Fruit fly (Drosophila melanogaster) whole organism, embryonic: ENCODE data around the gene Nazo.
A peak's percentile ranks its signal among the peaks of the same experiment; 100 is the strongest.

Experiments
- Adf1 ChIP-seq: fragments of 200-800 bp; sonication (Bioruptor generic); IDR thresholded peaks from 2 replicates; pipeline ENCODE4 v1.3.6; 2022; ENCODE audit warnings: missing biosample characterization, missing genetic modification characterization
- Bteb2 ChIP-seq: fragments of 200-800 bp; sonication (Bioruptor generic); optimal IDR thresholded peaks from 2 replicates; lab custom pipeline; 2016; ENCODE audit warnings: missing biosample characterization, missing genetic modification characterization
- CG10543 ChIP-seq: fragments of 200-800 bp; sonication (Bioruptor generic); optimal IDR thresholded peaks from 3 replicates; lab custom pipeline; 2017; ENCODE audit warnings: missing biosample characterization, mild to moderate bottlenecking, missing genetic modification characterization, moderate library complexity
- CG10565 ChIP-seq: fragments of 200-800 bp; sonication (Bioruptor generic); optimal IDR thresholded peaks from 3 replicates; lab custom pipeline; 2016; ENCODE audit warnings: missing biosample characterization, mild to moderate bottlenecking, missing genetic modification characterization
- CG12659 ChIP-seq: fragments of 200-800 bp; sonication (Bioruptor generic); optimal IDR thresholded peaks from 3 replicates; lab custom pipeline; 2017; ENCODE audit warnings: mild to moderate bottlenecking, missing biosample characterization, missing genetic modification reagents, missing genetic modification characterization
- CG12769 ChIP-seq: fragments of 200-800 bp; sonication (Bioruptor generic); optimal IDR thresholded peaks from 2 replicates; lab custom pipeline; 2019; ENCODE audit warnings: missing biosample characterization, mild to moderate bottlenecking, missing genetic modification characterization, moderate library complexity
- CG13775 ChIP-seq: fragments of 200-800 bp; sonication (Bioruptor generic); optimal IDR thresholded peaks from 3 replicates; lab custom pipeline; 2017; ENCODE audit warnings: missing biosample characterization, mild to moderate bottlenecking, missing genetic modification characterization
- CG14014 ChIP-seq: fragments of 200-800 bp; sonication (Bioruptor generic); IDR thresholded peaks from 2 replicates; pipeline ENCODE4 v1.3.6; 2022; ENCODE audit warnings: missing biosample characterization, missing genetic modification characterization
- CG14965 ChIP-seq: fragments of 200-800 bp; sonication (Bioruptor generic); optimal IDR thresholded peaks from 2 replicates; lab custom pipeline; 2016; ENCODE audit warnings: missing biosample characterization, missing genetic modification characterization, borderline replicate concordance
- CG17359 ChIP-seq: fragments of 200-800 bp; sonication (Bioruptor generic); optimal IDR thresholded peaks from 3 replicates; lab custom pipeline; 2018; ENCODE audit warnings: missing biosample characterization, mild to moderate bottlenecking, missing genetic modification characterization, moderate library complexity
- CG17829 ChIP-seq: fragments of 200-800 bp; optimal IDR thresholded peaks from 2 replicates; lab custom pipeline; 2019; ENCODE audit warnings: missing biosample characterization, mild to moderate bottlenecking, missing genetic modification characterization, moderate library complexity
- CG2129 ChIP-seq: fragments of 200-800 bp; sonication (Bioruptor generic); IDR thresholded peaks from 2 replicates; pipeline ENCODE4 v1.3.6; 2022; ENCODE audit warnings: missing biosample characterization, missing genetic modification characterization; ENCODE audit not compliant: partially characterized antibody
- CG33213 ChIP-seq: fragments of 200-800 bp; sonication (Bioruptor generic); optimal IDR thresholded peaks from 3 replicates; lab custom pipeline; 2016; ENCODE audit warnings: missing biosample characterization, missing genetic modification characterization
- CG7357 ChIP-seq: fragments of 200-800 bp; sonication (Bioruptor generic); IDR thresholded peaks from 3 replicates; pipeline ENCODE4 v1.3.6; 2022; ENCODE audit warnings: missing biosample characterization, missing genetic modification characterization
- CG7372 ChIP-seq: fragments of 200-800 bp; sonication (Bioruptor generic); IDR thresholded peaks from 2 replicates; pipeline ENCODE4 v1.3.6; 2022; ENCODE audit warnings: missing biosample characterization, missing genetic modification characterization
- CG8281 ChIP-seq: fragments of 200-800 bp; sonication (Bioruptor generic); optimal IDR thresholded peaks from 2 replicates; lab custom pipeline; 2018; ENCODE audit warnings: missing biosample characterization, mild to moderate bottlenecking, missing genetic modification characterization, moderate library complexity
- CG8478 ChIP-seq: fragments of >200 bp; optimal IDR thresholded peaks from 2 replicates; lab custom pipeline; 2018
- CG8924 ChIP-seq: fragments of 200-800 bp; optimal IDR thresholded peaks from 3 replicates; lab custom pipeline; 2019; ENCODE audit warnings: missing biosample characterization, mild to moderate bottlenecking, missing genetic modification characterization, moderate library complexity
- CG8944 ChIP-seq: fragments of 200-800 bp; sonication (Bioruptor generic); optimal IDR thresholded peaks from 3 replicates; lab custom pipeline; 2016; ENCODE audit warnings: missing biosample characterization, missing genetic modification characterization
- CHES-1-like ChIP-seq: fragments of 200-800 bp; sonication (Bioruptor generic); optimal IDR thresholded peaks from 2 replicates; lab custom pipeline; 2016; ENCODE audit warnings: missing biosample characterization, missing genetic modification characterization
- Chrac-16 ChIP-seq: fragments of 200-800 bp; sonication (Bioruptor generic); optimal IDR thresholded peaks from 3 replicates; lab custom pipeline; 2016; ENCODE audit warnings: missing biosample characterization, missing genetic modification characterization
- CkIIα-i1 ChIP-seq: fragments of 200-800 bp; sonication (Bioruptor generic); IDR thresholded peaks from 2 replicates; pipeline ENCODE4 v1.3.6; 2022; ENCODE audit warnings: missing biosample characterization, missing genetic modification characterization
- CrebB ChIP-seq: fragments of 200-800 bp; sonication (Bioruptor generic); optimal IDR thresholded peaks from 3 replicates; lab custom pipeline; 2018; ENCODE audit warnings: missing biosample characterization, mild to moderate bottlenecking, missing genetic modification characterization
- Dip3 ChIP-seq: fragments of 200-800 bp; sonication (Bioruptor generic); optimal IDR thresholded peaks from 3 replicates; lab custom pipeline; 2016; ENCODE audit warnings: missing biosample characterization, missing genetic modification characterization
- Dll ChIP-seq: fragments of 200-800 bp; sonication (Bioruptor generic); IDR thresholded peaks from 4 replicates; pipeline ENCODE4 v1.3.6; 2022; ENCODE audit warnings: missing biosample characterization, missing genetic modification characterization; ENCODE audit not compliant: partially characterized antibody
- Eip74EF ChIP-seq, 2 experiments: fragments of 200-800 bp in 1 of 2; fragments of >200 bp in 1 of 2; sonication (Bioruptor generic) in 1 of 2; optimal IDR thresholded peaks; 2 replicates each; lab custom pipeline; 2017 to 2019; ENCODE audit warnings: missing biosample characterization in 2 of 2, missing genetic modification characterization in 2 of 2, mild to moderate bottlenecking in 1 of 2, moderate library complexity in 1 of 2
- Ets65A ChIP-seq: fragments of 200-800 bp; sonication (Bioruptor generic); peaks from one replicate; lab custom pipeline; 2016; ENCODE audit warnings: missing biosample characterization, missing genetic modification characterization
- Gug ChIP-seq: fragments of 200-800 bp; sonication (Bioruptor generic); IDR thresholded peaks from 4 replicates; pipeline ENCODE4 v1.3.6; 2022; ENCODE audit warnings: missing biosample characterization, missing genetic modification characterization
- HLHmδ ChIP-seq: fragments of 200-800 bp; sonication (Bioruptor generic); optimal IDR thresholded peaks from 2 replicates; lab custom pipeline; 2018; ENCODE audit warnings: missing biosample characterization, mild to moderate bottlenecking, missing genetic modification characterization, moderate library complexity
- Hr51 ChIP-seq, 2 experiments: fragments of 200-800 bp; sonication (Bioruptor generic); optimal IDR thresholded peaks; 2 replicates in 1 of 2; 3 replicates in 1 of 2; lab custom pipeline; 2016 to 2018; ENCODE audit warnings: missing biosample characterization in 2 of 2, missing genetic modification characterization in 2 of 2, mild to moderate bottlenecking in 1 of 2, moderate library complexity in 1 of 2
- Lim3 ChIP-seq: fragments of 200-800 bp; sonication (Bioruptor generic); IDR thresholded peaks from 2 replicates; pipeline ENCODE4 v1.3.6; 2022; ENCODE audit warnings: missing biosample characterization, missing genetic modification characterization
- Meics ChIP-seq: fragments of 200-800 bp; sonication (Bioruptor generic); optimal IDR thresholded peaks from 2 replicates; lab custom pipeline; 2017; ENCODE audit warnings: missing biosample characterization, mild to moderate bottlenecking, missing genetic modification characterization
- Nf-YA ChIP-seq: fragments of 200-800 bp; sonication (Bioruptor generic); IDR thresholded peaks from 2 replicates; pipeline ENCODE4 v1.3.6; 2022; ENCODE audit warnings: missing biosample characterization, missing genetic modification characterization
- Oaz ChIP-seq: fragments of 200-800 bp; sonication (Bioruptor generic); IDR thresholded peaks from 2 replicates; pipeline ENCODE4 v1.3.6; 2022; ENCODE audit warnings: missing biosample characterization, missing genetic modification characterization
- Trl ChIP-seq, 3 experiments: fragments of >200 bp in 2 of 3; fragments of 200-800 bp in 1 of 3; sonication (Bioruptor generic) in 1 of 3; optimal IDR thresholded peaks; 2 replicates in 1 of 3; 3 replicates in 2 of 3; lab custom pipeline; 2016 to 2017; ENCODE audit warnings: missing biosample characterization in 1 of 3, missing genetic modification characterization in 1 of 3
- bsh ChIP-seq, 2 experiments: fragments of 200-800 bp; sonication (Bioruptor generic); optimal IDR thresholded peaks; 2 replicates each; lab custom pipeline; 2017 to 2018; ENCODE audit warnings: mild to moderate bottlenecking in 2 of 2, missing biosample characterization in 2 of 2, missing genetic modification characterization in 2 of 2, moderate library complexity in 1 of 2
- chn ChIP-seq: fragments of 200-800 bp; sonication (Bioruptor generic); optimal IDR thresholded peaks from 2 replicates; lab custom pipeline; 2016; ENCODE audit warnings: missing biosample characterization, missing genetic modification characterization
- corto ChIP-seq: fragments of 200-800 bp; sonication (Bioruptor generic); optimal IDR thresholded peaks from 2 replicates; lab custom pipeline; 2016; ENCODE audit warnings: missing biosample characterization, mild to moderate bottlenecking, missing genetic modification characterization, moderate library complexity
- crol ChIP-seq: fragments of 200-800 bp; sonication (Bioruptor generic); IDR thresholded peaks from 2 replicates; pipeline ENCODE4 v1.3.6; 2022; ENCODE audit warnings: missing biosample characterization, missing genetic modification characterization
- esg ChIP-seq: fragments of 200-800 bp; sonication (Bioruptor generic); conservative IDR thresholded peaks from 2 replicates; pipeline ENCODE4 v1.3.6; 2022; ENCODE audit warnings: missing biosample characterization, missing genetic modification characterization
- exex ChIP-seq: fragments of 200-800 bp; sonication (Bioruptor generic); optimal IDR thresholded peaks from 4 replicates; lab custom pipeline; 2018; ENCODE audit warnings: missing biosample characterization, mild to moderate bottlenecking, missing genetic modification characterization, moderate library complexity
- gcm ChIP-seq: fragments of 200-800 bp; sonication (Bioruptor generic); optimal IDR thresholded peaks from 2 replicates; lab custom pipeline; 2019; ENCODE audit warnings: missing biosample characterization, mild to moderate bottlenecking, missing genetic modification characterization, moderate library complexity
- gt ChIP-seq: fragments of 200-800 bp; sonication (Bioruptor generic); IDR thresholded peaks from 2 replicates; pipeline ENCODE4 v1.3.6; 2022; ENCODE audit warnings: missing biosample characterization, missing genetic modification characterization
- jigr1 ChIP-seq: fragments of 200-800 bp; sonication (Bioruptor generic); IDR thresholded peaks from 3 replicates; pipeline ENCODE4 v1.3.6; 2022; ENCODE audit warnings: missing biosample characterization, missing genetic modification characterization
- mam ChIP-seq: fragments of 200-800 bp; sonication (Bioruptor generic); optimal IDR thresholded peaks from 3 replicates; lab custom pipeline; 2016; ENCODE audit warnings: missing biosample characterization, missing genetic modification characterization
- onecut ChIP-seq: fragments of 200-800 bp; sonication (Bioruptor generic); IDR thresholded peaks from 2 replicates; pipeline ENCODE4 v1.3.6; 2022; ENCODE audit warnings: missing biosample characterization, missing genetic modification characterization
- prd ChIP-seq, 3 experiments: fragments of >200 bp in 2 of 3; fragments of 200-800 bp in 1 of 3; sonication (Bioruptor generic) in 1 of 3; optimal IDR thresholded peaks in 2 of 3; IDR thresholded peaks in 1 of 3; 2 replicates in 2 of 3; 3 replicates in 1 of 3; pipeline versions ENCODE4 v1.3.6 to Lab custom; 2017 to 2022; ENCODE audit warnings: missing biosample characterization in 1 of 3, missing genetic modification characterization in 1 of 3
- row ChIP-seq: fragments of 200-800 bp; sonication (Bioruptor generic); IDR thresholded peaks from 3 replicates; pipeline ENCODE4 v1.3.6; 2022; ENCODE audit warnings: missing biosample characterization, missing genetic modification characterization
- tio ChIP-seq: fragments of 200-800 bp; sonication (Bioruptor generic); optimal IDR thresholded peaks from 2 replicates; lab custom pipeline; 2017; ENCODE audit warnings: missing biosample characterization, missing genetic modification characterization, inconsistent platforms
- zen2 ChIP-seq: fragments of 200-800 bp; sonication (Bioruptor generic); IDR thresholded peaks from 3 replicates; pipeline ENCODE4 v1.3.6; 2022; ENCODE audit warnings: missing biosample characterization, missing genetic modification characterization; ENCODE audit not compliant: partially characterized antibody

The Nazo gene

DNA sequence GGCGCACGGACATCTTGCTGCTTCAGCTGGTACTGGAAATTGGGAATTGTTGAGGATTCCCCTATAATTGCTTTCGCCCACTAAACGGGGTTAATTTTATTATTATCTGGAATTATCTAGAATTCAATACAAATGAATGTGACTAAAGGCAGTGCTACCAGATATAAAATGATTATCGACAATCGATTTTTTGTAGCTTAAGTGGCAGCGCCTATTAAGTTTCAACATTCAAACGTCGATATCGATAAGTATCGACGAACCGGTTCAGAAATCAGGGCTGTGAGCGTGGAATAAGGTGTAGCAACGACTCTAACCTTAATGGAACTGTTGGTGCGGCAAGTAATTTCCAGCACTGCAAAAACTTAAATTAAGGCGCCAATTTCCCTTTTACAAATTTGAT is 17.4 kb downstream of the Nazo start, which contains the start of gene Sgt1 (continued):
- no peak for TF ChIP-seq gcm (GFP tag; lab: Kevin White, UChicago)
- TF ChIP-seq CG7357 (GFP tag; lab: Robert Waterston, UW) = no peak
- no peak for TF ChIP-seq CG8478
- peak in 1 of 2 experiments; percentile 12 for TF ChIP-seq bsh (GFP tag; optimal IDR thresholded peaks at IDR 0.05; lab: Kevin White, UChicago)
- peak; percentile 47 for TF ChIP-seq CHES-1-like (GFP tag; lab: Kevin White, UChicago)
- TF ChIP-seq CG8281 (tag; lab: Kevin White, UChicago) = no peak
- TF ChIP-seq mam (GFP tag; lab: Kevin White, UChicago) = peak; percentile 73
- peak; percentile 33; the same call in 1 of the 2 replicates for TF ChIP-seq CG2129 (GFP tag; lab: Robert Waterston, UW)
- TF ChIP-seq corto = no peak
- peak; percentile 80 for TF ChIP-seq CG33213 (GFP tag; lab: Kevin White, UChicago)
- no peak for TF ChIP-seq Oaz (GFP tag; lab: Robert Waterston, UW)
- TF ChIP-seq crol (GFP tag; lab: Robert Waterston, UW) = no peak
- no peak for TF ChIP-seq HLHmδ (GFP tag; lab: Kevin White, UChicago)
- TF ChIP-seq CkIIα-i1 (GFP tag; lab: Robert Waterston, UW) = no peak
- no peak for TF ChIP-seq CG10565 (GFP tag; lab: Kevin White, UChicago)
- no peak for TF ChIP-seq Meics (GFP tag; lab: Kevin White, UChicago)
- TF ChIP-seq Gug = no peak
- no peak for TF ChIP-seq CG12769 (tag; lab: Kevin White, UChicago)
- peak; percentile 7 for TF ChIP-seq CG8924 (tag; lab: Kevin White, UChicago)
- no peak for TF ChIP-seq Adf1 (GFP tag; lab: Robert Waterston, UW)
- TF ChIP-seq exex (tag; lab: Kevin White, UChicago) = peak; percentile 73
- no peak for TF ChIP-seq CG13775 (GFP tag; lab: Kevin White, UChicago)
- no peak for TF ChIP-seq CG7372 (GFP tag; lab: Robert Waterston, UW)
- peak; percentile 8 for TF ChIP-seq Chrac-16
- peak; percentile 95 for TF ChIP-seq Ets65A (GFP tag; lab: Kevin White, UChicago)
- peak; percentile 41; the same call in 2 of the 3 replicates for TF ChIP-seq row (GFP tag; lab: Robert Waterston, UW)
- TF ChIP-seq Dip3 (GFP tag; lab: Kevin White, UChicago) = peak; percentile 23
- peak; percentile 33 for TF ChIP-seq CG8944 (GFP tag; lab: Kevin White, UChicago)
- peak; percentile 43 for TF ChIP-seq chn (GFP tag; lab: Kevin White, UChicago)
- TF ChIP-seq Bteb2 (GFP tag; lab: Kevin White, UChicago) = peak; percentile 18
- TF ChIP-seq tio = no peak
- TF ChIP-seq CG17829 (tag; lab: Kevin White, UChicago) = peak; percentile 63
- no peak for TF ChIP-seq Lim3 (GFP tag; lab: Robert Waterston, UW)
- no peak for TF ChIP-seq CG14014 (GFP tag; lab: Robert Waterston, UW)
- no peak for TF ChIP-seq Nf-YA (GFP tag; lab: Robert Waterston, UW)
- no peak for TF ChIP-seq prd (optimal IDR thresholded peaks at IDR 0.05; lab: Kevin White, UChicago)
- no peak for TF ChIP-seq prd (GFP tag; IDR thresholded peaks at IDR 0.05; lab: Robert Waterston, UW)
- TF ChIP-seq Hr51 (GFP tag; optimal IDR thresholded peaks at IDR 0.05; lab: Kevin White, UChicago) = peak in 1 of 2 experiments; percentile 17
- TF ChIP-seq Eip74EF (GFP tag; optimal IDR thresholded peaks at IDR 0.05; lab: Kevin White, UChicago) = no peak
- TF ChIP-seq gt (GFP tag; lab: Robert Waterston, UW) = no peak
- TF ChIP-seq onecut (GFP tag; lab: Robert Waterston, UW) = peak; percentile 42; the same call in 1 of the 2 replicates
- no peak for TF ChIP-seq jigr1 (GFP tag; lab: Robert Waterston, UW)
- no peak for TF ChIP-seq esg
- TF ChIP-seq zen2 (GFP tag; lab: Robert Waterston, UW) = peak; percentile 64; the same call in 1 of the 3 replicates
- TF ChIP-seq Dll (GFP tag; lab: Robert Waterston, UW) = peak; percentile 85
- no peak for TF ChIP-seq CG14965 (GFP tag; lab: Kevin White, UChicago)
- no peak for TF ChIP-seq CG17359 (tag; lab: Kevin White, UChicago)
- TF ChIP-seq Trl (optimal IDR thresholded peaks at IDR 0.05; lab: Kevin White, UChicago) = no peak
- peak; percentile 63 for TF ChIP-seq Trl (GFP tag; optimal IDR thresholded peaks at IDR 0.05; lab: Kevin White, UChicago)
- peak; percentile 84 for TF ChIP-seq CG12659 (GFP tag; lab: Kevin White, UChicago)
- TF ChIP-seq CrebB (tag; lab: Kevin White, UChicago) = peak; percentile 41
- TF ChIP-seq CG10543 (GFP tag; lab: Kevin White, UChicago) = peak; percentile 19
